Worm (Caenorhabditis elegans): ENCODE data around the gene pals-34.

ce11 chrV:8005000-8005399, 48.7 kb upstream of the pals-34 start, which contains the start of gene Y97E10AR.8:
- no peak for TF ChIP-seq hrde-1 (tag; optimal IDR thresholded peaks at IDR 0.05; ENCODE audit: borderline replicate concordance)
- no peak for TF ChIP-seq Y79H2A.3 (GFP tag; conservative IDR thresholded peaks at IDR 0.05)
- TF ChIP-seq chd-7 (tag; optimal IDR thresholded peaks at IDR 0.05), result no peak
